Fruit fly (Drosophila melanogaster): ENCODE measurements around the gene CG9733.

dm6 chr3R:30273898-30274297 is 27.4 kb upstream of the CG9733 start:
- TF ChIP-seq CTCF (optimal IDR thresholded peaks at IDR 0.05): no peak
- no peak for TF ChIP-seq CG8478 (optimal IDR thresholded peaks at IDR 0.05)
